Fruit fly (Drosophila melanogaster) whole organism, embryonic: ENCODE data around the gene yellow-g2.

Experiments
- Adf1 ChIP-seq: fragments of 200-800 bp; sonication (Bioruptor generic); IDR thresholded peaks from 2 replicates; pipeline ENCODE4 v1.3.6; 2022; ENCODE audit warnings: missing biosample characterization, missing genetic modification characterization
- CG11398 ChIP-seq: fragments of 200-800 bp; sonication (Bioruptor generic); optimal IDR thresholded peaks from 2 replicates; lab custom pipeline; 2016; ENCODE audit warnings: missing biosample characterization, missing genetic modification characterization
- CG12155 ChIP-seq: fragments of 200-800 bp; sonication (Bioruptor generic); optimal IDR thresholded peaks from 3 replicates; lab custom pipeline; 2016; ENCODE audit warnings: missing biosample characterization, missing genetic modification characterization
- CG13624 ChIP-seq: fragments of 200-800 bp; sonication (Bioruptor generic); optimal IDR thresholded peaks from 2 replicates; lab custom pipeline; 2016; ENCODE audit warnings: missing biosample characterization, missing genetic modification characterization
- CG14965 ChIP-seq: fragments of 200-800 bp; sonication (Bioruptor generic); optimal IDR thresholded peaks from 2 replicates; lab custom pipeline; 2016; ENCODE audit warnings: missing biosample characterization, missing genetic modification characterization, borderline replicate concordance
- CG1529 ChIP-seq: fragments of 200-800 bp; sonication (Bioruptor generic); optimal IDR thresholded peaks from 3 replicates; lab custom pipeline; 2018; ENCODE audit warnings: missing biosample characterization, missing genetic modification characterization
- CG1602 ChIP-seq: fragments of 200-800 bp; sonication (Bioruptor generic); optimal IDR thresholded peaks from 3 replicates; lab custom pipeline; 2016; ENCODE audit warnings: missing biosample characterization, missing genetic modification characterization
- CG17829 ChIP-seq: fragments of 200-800 bp; optimal IDR thresholded peaks from 2 replicates; lab custom pipeline; 2019; ENCODE audit warnings: missing biosample characterization, mild to moderate bottlenecking, missing genetic modification characterization, moderate library complexity
- CG2116 ChIP-seq: fragments of 200-800 bp; sonication (Bioruptor generic); optimal IDR thresholded peaks from 3 replicates; lab custom pipeline; 2018; ENCODE audit warnings: missing biosample characterization, mild to moderate bottlenecking, missing genetic modification characterization
- CG2712 ChIP-seq: fragments of 200-800 bp; optimal IDR thresholded peaks from 3 replicates; lab custom pipeline; 2019; ENCODE audit warnings: missing biosample characterization, mild to moderate bottlenecking, missing genetic modification characterization, moderate library complexity
- CG2889 ChIP-seq: fragments of 200-800 bp; sonication (Bioruptor generic); IDR thresholded peaks from 3 replicates; pipeline ENCODE4 v1.3.6; 2022; ENCODE audit warnings: missing biosample characterization, missing genetic modification characterization
- CG31224 ChIP-seq: fragments of 200-800 bp; sonication (Bioruptor generic); IDR thresholded peaks from 2 replicates; pipeline ENCODE4 v1.3.6; 2022; ENCODE audit warnings: missing biosample characterization, missing genetic modification characterization
- CG31365 ChIP-seq: fragments of 200-800 bp; sonication (Bioruptor generic); optimal IDR thresholded peaks from 2 replicates; lab custom pipeline; 2018; ENCODE audit warnings: missing biosample characterization, mild to moderate bottlenecking, missing genetic modification characterization
- CG32532 ChIP-seq: fragments of 200-800 bp; sonication (Bioruptor generic); IDR thresholded peaks from 2 replicates; pipeline ENCODE4 v1.3.6; 2022; ENCODE audit warnings: missing biosample characterization, missing genetic modification characterization
- CG33557 ChIP-seq: fragments of 200-800 bp; sonication (Bioruptor generic); optimal IDR thresholded peaks from 2 replicates; lab custom pipeline; 2019; ENCODE audit warnings: missing biosample characterization, mild to moderate bottlenecking, missing genetic modification characterization, moderate library complexity
- CG34224 ChIP-seq: fragments of 200-800 bp; sonication (Bioruptor generic); IDR thresholded peaks from 3 replicates; pipeline ENCODE4 v1.3.6; 2022; ENCODE audit warnings: missing biosample characterization, missing genetic modification characterization; ENCODE audit not compliant: partially characterized antibody
- CG3838 ChIP-seq: fragments of 200-800 bp; sonication (Bioruptor generic); optimal IDR thresholded peaks from 3 replicates; lab custom pipeline; 2016; ENCODE audit warnings: missing biosample characterization, missing genetic modification characterization
- CG6654 ChIP-seq: fragments of 200-800 bp; sonication (Bioruptor generic); optimal IDR thresholded peaks from 2 replicates; lab custom pipeline; 2017; ENCODE audit warnings: missing biosample characterization, mild to moderate bottlenecking, missing genetic modification characterization
- CG7928 ChIP-seq: fragments of 200-800 bp; sonication (Bioruptor generic); optimal IDR thresholded peaks from 2 replicates; lab custom pipeline; 2017; ENCODE audit warnings: missing biosample characterization, mild to moderate bottlenecking, missing genetic modification characterization
- CG8478 ChIP-seq: fragments of >200 bp; optimal IDR thresholded peaks from 2 replicates; lab custom pipeline; 2018
- CG9797 ChIP-seq: fragments of 200-800 bp; sonication (Bioruptor generic); optimal IDR thresholded peaks from 3 replicates; lab custom pipeline; 2018; ENCODE audit warnings: missing biosample characterization, mild to moderate bottlenecking, missing genetic modification characterization
- CoRest ChIP-seq: fragments of 200-800 bp; sonication (Bioruptor generic); optimal IDR thresholded peaks from 3 replicates; lab custom pipeline; 2018; ENCODE audit warnings: missing biosample characterization, mild to moderate bottlenecking, missing genetic modification characterization, moderate library complexity
- Gug ChIP-seq: fragments of 200-800 bp; sonication (Bioruptor generic); IDR thresholded peaks from 4 replicates; pipeline ENCODE4 v1.3.6; 2022; ENCODE audit warnings: missing biosample characterization, missing genetic modification characterization
- Hsf ChIP-seq: fragments of 200-800 bp; sonication (Bioruptor generic); optimal IDR thresholded peaks from 3 replicates; lab custom pipeline; 2016; ENCODE audit warnings: missing biosample characterization, missing genetic modification characterization
- Lhr ChIP-seq: fragments of 200-800 bp; sonication (Bioruptor generic); optimal IDR thresholded peaks from 3 replicates; lab custom pipeline; 2017; ENCODE audit warnings: mild to moderate bottlenecking, missing biosample characterization, missing genetic modification reagents, missing genetic modification characterization
- MESR4 ChIP-seq: fragments of 200-800 bp; sonication (Bioruptor generic); optimal IDR thresholded peaks from 2 replicates; lab custom pipeline; 2018; ENCODE audit warnings: missing biosample characterization, mild to moderate bottlenecking, missing genetic modification characterization, moderate library complexity
- Myb ChIP-seq: fragments of 200-800 bp; sonication (Bioruptor generic); optimal IDR thresholded peaks from 2 replicates; lab custom pipeline; 2016; ENCODE audit warnings: missing biosample characterization, missing genetic modification characterization
- Neu2 ChIP-seq: fragments of 200-800 bp; sonication (Bioruptor generic); optimal IDR thresholded peaks from 3 replicates; lab custom pipeline; 2016; ENCODE audit warnings: missing biosample characterization, missing genetic modification characterization, borderline replicate concordance
- Ravus ChIP-seq: fragments of 200-800 bp; sonication (Bioruptor generic); IDR thresholded peaks from 2 replicates; pipeline ENCODE4 v1.3.6; 2022; ENCODE audit warnings: missing biosample characterization, missing genetic modification characterization
- Side ChIP-seq: fragments of 200-800 bp; sonication (Bioruptor generic); optimal IDR thresholded peaks from 2 replicates; lab custom pipeline; 2016; ENCODE audit warnings: missing biosample characterization, missing genetic modification characterization
- ase ChIP-seq: fragments of 200-800 bp; sonication (Bioruptor generic); IDR thresholded peaks from 3 replicates; pipeline ENCODE4 v1.3.6; 2022; ENCODE audit warnings: missing biosample characterization, missing genetic modification characterization
- bcd ChIP-seq: fragments of 200-800 bp; sonication (Bioruptor generic); optimal IDR thresholded peaks from 2 replicates; lab custom pipeline; 2017; ENCODE audit warnings: missing biosample characterization, mild to moderate bottlenecking, missing genetic modification characterization
- dati ChIP-seq: fragments of 200-800 bp; sonication (Bioruptor generic); IDR thresholded peaks from 2 replicates; pipeline ENCODE4 v1.3.6; 2022; ENCODE audit warnings: missing biosample characterization, missing genetic modification characterization
- esg ChIP-seq: fragments of 200-800 bp; sonication (Bioruptor generic); conservative IDR thresholded peaks from 2 replicates; pipeline ENCODE4 v1.3.6; 2022; ENCODE audit warnings: missing biosample characterization, missing genetic modification characterization
- fru ChIP-seq: fragments of >200 bp; optimal IDR thresholded peaks from 2 replicates; lab custom pipeline; 2017
- gfzf ChIP-seq: fragments of 200-800 bp; sonication (Bioruptor generic); optimal IDR thresholded peaks from 2 replicates; lab custom pipeline; 2016; ENCODE audit warnings: missing biosample characterization, mild to moderate bottlenecking, missing genetic modification characterization, moderate library complexity
- hkb ChIP-seq, 2 experiments: fragments of 200-800 bp in 1 of 2; fragments of >200 bp in 1 of 2; sonication (Bioruptor generic) in 1 of 2; IDR thresholded peaks in 1 of 2; optimal IDR thresholded peaks in 1 of 2; 2 replicates each; pipeline versions ENCODE4 v1.3.6 to Lab custom; 2017 to 2022; ENCODE audit warnings: missing biosample characterization in 1 of 2, missing genetic modification characterization in 1 of 2
- insv ChIP-seq, 2 experiments: fragments of 200-800 bp; sonication (Bioruptor generic); optimal IDR thresholded peaks; 3 replicates each; lab custom pipeline; 2016 to 2018; ENCODE audit warnings: missing biosample characterization in 2 of 2, missing genetic modification characterization in 2 of 2
- lola ChIP-seq, 3 experiments: fragments of >200 bp in 2 of 3; fragments of 200-800 bp in 1 of 3; sonication (Bioruptor generic) in 1 of 3; optimal IDR thresholded peaks; 2 replicates each; lab custom pipeline; 2017 to 2019; ENCODE audit warnings: missing biosample characterization in 3 of 3, missing genetic modification characterization in 3 of 3, mild to moderate bottlenecking in 1 of 3, moderate library complexity in 1 of 3
- mam ChIP-seq: fragments of 200-800 bp; sonication (Bioruptor generic); optimal IDR thresholded peaks from 3 replicates; lab custom pipeline; 2016; ENCODE audit warnings: missing biosample characterization, missing genetic modification characterization
- org-1 ChIP-seq: fragments of 200-800 bp; sonication (Bioruptor generic); optimal IDR thresholded peaks from 2 replicates; lab custom pipeline; 2017; ENCODE audit warnings: missing biosample characterization, missing genetic modification characterization
- p53 ChIP-seq: fragments of 200-800 bp; sonication (Bioruptor generic); optimal IDR thresholded peaks from 2 replicates; lab custom pipeline; 2016; ENCODE audit warnings: missing biosample characterization, missing genetic modification characterization
- pnt ChIP-seq: fragments of 200-800 bp; sonication (Bioruptor generic); optimal IDR thresholded peaks from 3 replicates; lab custom pipeline; 2016; ENCODE audit warnings: missing biosample characterization, missing genetic modification characterization
- pum ChIP-seq: fragments of 200-800 bp; sonication (Bioruptor generic); optimal IDR thresholded peaks from 2 replicates; lab custom pipeline; 2016; ENCODE audit warnings: missing biosample characterization, missing genetic modification characterization
- ro ChIP-seq: fragments of 200-800 bp; sonication (Bioruptor generic); IDR thresholded peaks from 2 replicates; pipeline ENCODE4 v1.3.6; 2022; ENCODE audit warnings: missing biosample characterization, missing genetic modification characterization
- slou ChIP-seq: fragments of 200-800 bp; sonication (Bioruptor generic); optimal IDR thresholded peaks from 3 replicates; lab custom pipeline; 2016; ENCODE audit warnings: missing biosample characterization, missing genetic modification characterization
- tup ChIP-seq: fragments of 200-800 bp; sonication (Bioruptor generic); optimal IDR thresholded peaks from 2 replicates; lab custom pipeline; 2016; ENCODE audit warnings: missing biosample characterization, mild to moderate bottlenecking, missing genetic modification characterization, moderate library complexity
- vnd ChIP-seq: fragments of 200-800 bp; sonication (Bioruptor generic); IDR thresholded peaks from 3 replicates; pipeline ENCODE4 v1.3.6; 2022; ENCODE audit warnings: missing biosample characterization, missing genetic modification characterization; ENCODE audit not compliant: partially characterized antibody
- wek ChIP-seq: fragments of 200-800 bp; sonication (Bioruptor generic); optimal IDR thresholded peaks from 3 replicates; lab custom pipeline; 2018; ENCODE audit warnings: missing biosample characterization, mild to moderate bottlenecking, missing genetic modification characterization, moderate library complexity
- z ChIP-seq: fragments of 200-800 bp; sonication (Bioruptor generic); IDR thresholded peaks from 3 replicates; pipeline ENCODE4 v1.3.6; 2022; ENCODE audit warnings: missing biosample characterization, missing genetic modification characterization

The yellow-g2 gene

DNA sequence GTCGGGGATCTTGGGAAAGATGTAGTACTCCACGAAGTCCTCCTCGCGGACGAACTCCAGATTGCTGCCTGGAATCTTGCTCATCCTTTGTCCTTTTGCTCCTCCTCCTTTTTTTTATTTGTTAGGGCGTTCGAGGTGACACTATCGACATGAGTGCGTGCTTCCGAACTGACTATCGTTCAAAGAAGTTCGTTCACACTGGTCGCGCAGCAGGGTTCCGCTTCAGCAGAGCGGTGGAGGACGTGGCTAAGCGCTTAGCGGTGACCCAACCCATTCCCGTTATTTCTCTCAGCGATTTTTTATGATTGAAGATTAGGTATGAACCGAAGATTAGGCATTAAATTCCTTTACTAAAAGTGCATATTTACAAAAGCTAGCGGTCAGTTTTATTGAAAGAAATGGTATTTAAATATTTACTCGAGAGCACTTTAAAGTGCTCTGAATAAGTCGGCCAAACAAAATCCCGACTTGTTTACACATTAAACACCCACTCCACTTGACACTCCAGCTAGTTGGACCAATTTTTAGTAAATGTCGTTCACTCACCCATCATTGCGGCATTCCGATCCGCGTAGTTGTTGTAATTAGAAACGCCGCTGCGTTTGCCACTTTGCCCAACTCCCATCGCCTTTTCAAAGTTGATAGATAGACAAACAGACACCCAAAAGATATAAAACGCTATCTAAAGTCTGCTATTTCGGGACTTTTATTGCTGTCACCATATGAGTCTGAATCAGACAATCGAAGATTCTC, 10.5 kb upstream of the yellow-g2 start, which contains the start of the genes ecd and CG13806 (continued):
- peak; percentile 56 for TF ChIP-seq Adf1 (GFP tag; lab: Robert Waterston, UW)
- TF ChIP-seq lola (GFP tag; optimal IDR thresholded peaks at IDR 0.05; lab: Kevin White, UChicago), result no peak
- TF ChIP-seq CG2116 (GFP tag; lab: Kevin White, UChicago), result peak; percentile 49
- TF ChIP-seq insv (GFP tag; optimal IDR thresholded peaks at IDR 0.05; lab: Kevin White, UChicago), result peak in 1 of 2 experiments; percentile 16
- TF ChIP-seq mam (GFP tag; lab: Kevin White, UChicago), result peak; percentile 66
- no peak for TF ChIP-seq ase
- no peak for TF ChIP-seq fru (lab: Kevin White, UChicago)
- no peak for TF ChIP-seq dati (GFP tag; lab: Robert Waterston, UW)
- no peak for TF ChIP-seq CG6654 (GFP tag; lab: Kevin White, UChicago)
- TF ChIP-seq CG2889 (GFP tag; lab: Robert Waterston, UW), result no peak
- TF ChIP-seq wek (GFP tag; lab: Kevin White, UChicago), result no peak
- peak; percentile 76 for TF ChIP-seq hkb (optimal IDR thresholded peaks at IDR 0.05; lab: Kevin White, UChicago)
- TF ChIP-seq hkb (GFP tag; IDR thresholded peaks at IDR 0.05; lab: Robert Waterston, UW), result no peak
- TF ChIP-seq Side (GFP tag; lab: Kevin White, UChicago), result peak; percentile 17
- peak; percentile 36 for TF ChIP-seq bcd
- no peak for TF ChIP-seq slou (GFP tag; lab: Kevin White, UChicago)
- TF ChIP-seq Ravus (GFP tag; lab: Robert Waterston, UW), result no peak
- no peak for TF ChIP-seq tup (GFP tag; lab: Kevin White, UChicago)
- TF ChIP-seq org-1 (GFP tag; lab: Kevin White, UChicago), result no peak
- peak; percentile 60 for TF ChIP-seq gfzf
- TF ChIP-seq CG8478 (lab: Kevin White, UChicago), result no peak
- TF ChIP-seq Gug (GFP tag; lab: Robert Waterston, UW), result peak; percentile 72; the same call in 2 of the 4 replicates
- TF ChIP-seq Neu2 (GFP tag; lab: Kevin White, UChicago), result no peak
- TF ChIP-seq ro (GFP tag; lab: Robert Waterston, UW), result no peak
- TF ChIP-seq CG2712 (tag; lab: Kevin White, UChicago), result no peak
- peak; percentile 85 for TF ChIP-seq MESR4 (GFP tag; lab: Kevin White, UChicago)
- TF ChIP-seq pnt (GFP tag; lab: Kevin White, UChicago), result peak; percentile 4
- no peak for TF ChIP-seq CG3838 (GFP tag; lab: Kevin White, UChicago)
- peak; percentile 42 for TF ChIP-seq CG12155 (GFP tag; lab: Kevin White, UChicago)
- no peak for TF ChIP-seq CG1602 (GFP tag; lab: Kevin White, UChicago)
- TF ChIP-seq p53 (GFP tag; lab: Kevin White, UChicago), result no peak
- no peak for TF ChIP-seq CG1529 (GFP tag; lab: Kevin White, UChicago)
- TF ChIP-seq CG14965 (GFP tag; lab: Kevin White, UChicago), result no peak
- TF ChIP-seq CG31365, result peak; percentile 14
- TF ChIP-seq CG32532 (GFP tag; lab: Robert Waterston, UW), result peak; percentile 75
- TF ChIP-seq vnd (GFP tag; lab: Robert Waterston, UW), result peak; percentile 87
- no peak for TF ChIP-seq CG31224 (GFP tag; lab: Robert Waterston, UW)
- peak; percentile 70 for TF ChIP-seq Myb (GFP tag; lab: Kevin White, UChicago)
- TF ChIP-seq esg (GFP tag; lab: Robert Waterston, UW), result no peak
- TF ChIP-seq CG34224 (GFP tag; lab: Robert Waterston, UW), result peak; percentile 91
- TF ChIP-seq z (GFP tag; lab: Robert Waterston, UW), result no peak
- TF ChIP-seq CG11398, result peak; percentile 12
- TF ChIP-seq CoRest, result peak; percentile 69
- TF ChIP-seq CG9797 (GFP tag; lab: Kevin White, UChicago), result peak; percentile 50
- no peak for TF ChIP-seq CG33557 (GFP tag; lab: Kevin White, UChicago)
- TF ChIP-seq pum, result peak; percentile 23
- TF ChIP-seq Lhr (GFP tag; lab: Kevin White, UChicago), result peak; percentile 81
- peak; percentile 17 for TF ChIP-seq CG7928 (GFP tag; lab: Kevin White, UChicago)
- TF ChIP-seq CG13624 (GFP tag; lab: Kevin White, UChicago), result peak; percentile 65
- no peak for TF ChIP-seq CG17829
- peak; percentile 49 for TF ChIP-seq Hsf (GFP tag; lab: Kevin White, UChicago)
